Fruit fly (Drosophila melanogaster) whole organism, embryonic: ENCODE measurements around the gene CG42263.
A peak's percentile ranks its signal among the peaks of the same experiment; 100 is the strongest.

Experiments used
- B-H2 ChIP-seq: fragments of 200-800 bp; sonication (Bioruptor generic); optimal IDR thresholded peaks from 2 replicates; lab custom pipeline; 2018; ENCODE audit warnings: missing biosample characterization, mild to moderate bottlenecking, missing genetic modification characterization
- Bgb ChIP-seq: fragments of 200-800 bp; sonication (Bioruptor generic); IDR thresholded peaks from 2 replicates; pipeline ENCODE4 v1.3.6; 2022; ENCODE audit warnings: missing biosample characterization, missing genetic modification characterization; ENCODE audit not compliant: partially characterized antibody
- CG11085 ChIP-seq: fragments of 200-800 bp; sonication (Bioruptor generic); IDR thresholded peaks from 2 replicates; pipeline ENCODE4 v1.3.6; 2022; ENCODE audit warnings: missing biosample characterization, missing genetic modification characterization
- CG11093 ChIP-seq: fragments of 200-800 bp; sonication (Bioruptor generic); IDR thresholded peaks from 3 replicates; pipeline ENCODE4 v1.3.6; 2022; ENCODE audit warnings: missing biosample characterization, missing genetic modification characterization
- CG11398 ChIP-seq: fragments of 200-800 bp; sonication (Bioruptor generic); optimal IDR thresholded peaks from 2 replicates; lab custom pipeline; 2016; ENCODE audit warnings: missing biosample characterization, missing genetic modification characterization
- CG11504 ChIP-seq: fragments of 200-800 bp; sonication (Bioruptor generic); optimal IDR thresholded peaks from 3 replicates; lab custom pipeline; 2019; ENCODE audit warnings: missing biosample characterization, mild to moderate bottlenecking, missing genetic modification characterization, moderate library complexity
- CG12155 ChIP-seq: fragments of 200-800 bp; sonication (Bioruptor generic); optimal IDR thresholded peaks from 3 replicates; lab custom pipeline; 2016; ENCODE audit warnings: missing biosample characterization, missing genetic modification characterization
- CG12299 ChIP-seq: fragments of 200-800 bp; sonication (Bioruptor generic); optimal IDR thresholded peaks from 2 replicates; lab custom pipeline; 2018; ENCODE audit warnings: missing biosample characterization, mild to moderate bottlenecking, missing genetic modification characterization
- CG12659 ChIP-seq: fragments of 200-800 bp; sonication (Bioruptor generic); optimal IDR thresholded peaks from 3 replicates; lab custom pipeline; 2017; ENCODE audit warnings: mild to moderate bottlenecking, missing biosample characterization, missing genetic modification reagents, missing genetic modification characterization
- CG12744 ChIP-seq: fragments of 200-800 bp; sonication (Bioruptor generic); optimal IDR thresholded peaks from 2 replicates; lab custom pipeline; 2016; ENCODE audit warnings: missing biosample characterization, missing genetic modification characterization
- CG1602 ChIP-seq: fragments of 200-800 bp; sonication (Bioruptor generic); optimal IDR thresholded peaks from 3 replicates; lab custom pipeline; 2016; ENCODE audit warnings: missing biosample characterization, missing genetic modification characterization
- CG16779 ChIP-seq: fragments of 200-800 bp; sonication (Bioruptor generic); IDR thresholded peaks from 2 replicates; pipeline ENCODE4 v1.3.6; 2022; ENCODE audit warnings: missing biosample characterization, missing genetic modification characterization
- CG17186 ChIP-seq: fragments of 200-800 bp; sonication (Bioruptor generic); optimal IDR thresholded peaks from 3 replicates; lab custom pipeline; 2017; ENCODE audit warnings: missing biosample characterization, missing genetic modification reagents, missing genetic modification characterization
- CG18619 ChIP-seq: fragments of 200-800 bp; sonication (Bioruptor generic); optimal IDR thresholded peaks from 3 replicates; lab custom pipeline; 2017; ENCODE audit warnings: missing biosample characterization, mild to moderate bottlenecking, missing genetic modification characterization
- CG31365 ChIP-seq: fragments of 200-800 bp; sonication (Bioruptor generic); optimal IDR thresholded peaks from 2 replicates; lab custom pipeline; 2018; ENCODE audit warnings: missing biosample characterization, mild to moderate bottlenecking, missing genetic modification characterization
- CG4424 ChIP-seq: fragments of 200-800 bp; sonication (Bioruptor generic); optimal IDR thresholded peaks from 3 replicates; lab custom pipeline; 2016; ENCODE audit warnings: missing biosample characterization, missing genetic modification characterization
- CG5245 ChIP-seq: fragments of 200-800 bp; sonication (Bioruptor generic); optimal IDR thresholded peaks from 3 replicates; lab custom pipeline; 2016; ENCODE audit warnings: missing biosample characterization, missing genetic modification characterization
- CG8089 ChIP-seq: fragments of 200-800 bp; sonication (Bioruptor generic); optimal IDR thresholded peaks from 3 replicates; lab custom pipeline; 2016; ENCODE audit warnings: missing biosample characterization, missing genetic modification characterization
- CG8290 ChIP-seq, 3 experiments: fragments of 200-800 bp; sonication (Bioruptor generic); optimal IDR thresholded peaks; 2 replicates each; lab custom pipeline; 2016 to 2019; ENCODE audit warnings: missing biosample characterization in 3 of 3, missing genetic modification characterization in 3 of 3, mild to moderate bottlenecking in 2 of 3, moderate library complexity in 1 of 3
- CrebB ChIP-seq: fragments of 200-800 bp; sonication (Bioruptor generic); optimal IDR thresholded peaks from 3 replicates; lab custom pipeline; 2018; ENCODE audit warnings: missing biosample characterization, mild to moderate bottlenecking, missing genetic modification characterization
- Dbx ChIP-seq: fragments of 200-800 bp; sonication (Bioruptor generic); IDR thresholded peaks from 3 replicates; pipeline ENCODE4 v1.3.6; 2022; ENCODE audit warnings: missing biosample characterization, missing genetic modification characterization
- E2f1 ChIP-seq: fragments of 200-800 bp; sonication (Bioruptor generic); IDR thresholded peaks from 2 replicates; pipeline ENCODE4 v1.3.6; 2022; ENCODE audit warnings: missing biosample characterization, missing genetic modification characterization
- Eip74EF ChIP-seq, 2 experiments: fragments of 200-800 bp in 1 of 2; fragments of >200 bp in 1 of 2; sonication (Bioruptor generic) in 1 of 2; optimal IDR thresholded peaks; 2 replicates each; lab custom pipeline; 2017 to 2019; ENCODE audit warnings: missing biosample characterization in 2 of 2, missing genetic modification characterization in 2 of 2, mild to moderate bottlenecking in 1 of 2, moderate library complexity in 1 of 2
- Elba2 ChIP-seq: fragments of 200-800 bp; sonication (Bioruptor generic); optimal IDR thresholded peaks from 3 replicates; lab custom pipeline; 2016; ENCODE audit warnings: missing biosample characterization, missing genetic modification characterization
- Hr3 ChIP-seq: fragments of 200-800 bp; sonication (Bioruptor generic); optimal IDR thresholded peaks from 3 replicates; lab custom pipeline; 2016; ENCODE audit warnings: missing biosample characterization, missing genetic modification characterization
- Jarid2 ChIP-seq: fragments of 200-800 bp; sonication (Bioruptor generic); optimal IDR thresholded peaks from 3 replicates; lab custom pipeline; 2017; ENCODE audit warnings: mild to moderate bottlenecking, missing biosample characterization, missing genetic modification reagents, missing genetic modification characterization
- Max ChIP-seq: fragments of 200-800 bp; sonication (Bioruptor generic); optimal IDR thresholded peaks from 2 replicates; lab custom pipeline; 2016; ENCODE audit warnings: missing biosample characterization, mild to moderate bottlenecking, missing genetic modification characterization
- PHDP ChIP-seq: fragments of 200-800 bp; sonication (Bioruptor generic); optimal IDR thresholded peaks from 3 replicates; lab custom pipeline; 2018; ENCODE audit warnings: missing biosample characterization, mild to moderate bottlenecking, missing genetic modification characterization, moderate library complexity
- Side ChIP-seq: fragments of 200-800 bp; sonication (Bioruptor generic); optimal IDR thresholded peaks from 2 replicates; lab custom pipeline; 2016; ENCODE audit warnings: missing biosample characterization, missing genetic modification characterization
- Stat92E ChIP-seq, 3 experiments: fragments of >200 bp in 2 of 3; fragments of 200-800 bp in 1 of 3; sonication (Bioruptor generic) in 1 of 3; optimal IDR thresholded peaks; 2 replicates each; lab custom pipeline; 2017 to 2019; ENCODE audit warnings: missing biosample characterization in 3 of 3, missing genetic modification characterization in 3 of 3, mild to moderate bottlenecking in 1 of 3, moderate library complexity in 1 of 3
- Vsx1 ChIP-seq: fragments of 200-800 bp; sonication (Bioruptor generic); optimal IDR thresholded peaks from 2 replicates; lab custom pipeline; 2017; ENCODE audit warnings: missing biosample characterization, mild to moderate bottlenecking, missing genetic modification characterization, missing genetic modification reagents
- ac ChIP-seq: fragments of 200-800 bp; sonication (Bioruptor generic); optimal IDR thresholded peaks from 3 replicates; lab custom pipeline; 2017; ENCODE audit warnings: missing biosample characterization, mild to moderate bottlenecking, missing genetic modification characterization
- amos ChIP-seq: fragments of 200-800 bp; sonication (Bioruptor generic); IDR thresholded peaks from 2 replicates; pipeline ENCODE4 v1.3.6; 2022; ENCODE audit warnings: missing biosample characterization, missing genetic modification characterization; ENCODE audit not compliant: partially characterized antibody
- bigmax ChIP-seq: fragments of 200-800 bp; sonication (Bioruptor generic); optimal IDR thresholded peaks from 2 replicates; lab custom pipeline; 2018; ENCODE audit warnings: missing biosample characterization, mild to moderate bottlenecking, missing genetic modification characterization
- fd64A ChIP-seq: fragments of 200-800 bp; sonication (Bioruptor generic); optimal IDR thresholded peaks from 3 replicates; lab custom pipeline; 2018; ENCODE audit warnings: missing biosample characterization, mild to moderate bottlenecking, missing genetic modification characterization
- fd96Cb ChIP-seq: fragments of 200-800 bp; sonication (Bioruptor generic); optimal IDR thresholded peaks from 2 replicates; lab custom pipeline; 2018; ENCODE audit warnings: missing biosample characterization, mild to moderate bottlenecking, missing genetic modification characterization, moderate library complexity
- gem ChIP-seq: fragments of 200-800 bp; sonication (Bioruptor generic); optimal IDR thresholded peaks from 2 replicates; lab custom pipeline; 2019; ENCODE audit warnings: missing biosample characterization, mild to moderate bottlenecking, missing genetic modification characterization, moderate library complexity
- gt ChIP-seq: fragments of 200-800 bp; sonication (Bioruptor generic); IDR thresholded peaks from 2 replicates; pipeline ENCODE4 v1.3.6; 2022; ENCODE audit warnings: missing biosample characterization, missing genetic modification characterization
- ind ChIP-seq: fragments of 200-800 bp; sonication (Bioruptor generic); optimal IDR thresholded peaks from 3 replicates; lab custom pipeline; 2016; ENCODE audit warnings: missing biosample characterization, missing genetic modification characterization
- lov ChIP-seq, 2 experiments: fragments of 200-800 bp in 1 of 2; fragments of >200 bp in 1 of 2; sonication (Bioruptor generic) in 1 of 2; IDR thresholded peaks in 1 of 2; optimal IDR thresholded peaks in 1 of 2; 2 replicates in 1 of 2; 3 replicates in 1 of 2; pipeline versions ENCODE4 v1.3.6 to Lab custom; 2017 to 2022; ENCODE audit warnings: missing biosample characterization in 1 of 2, missing genetic modification characterization in 1 of 2
- luna ChIP-seq: fragments of 200-800 bp; sonication (Bioruptor generic); optimal IDR thresholded peaks from 2 replicates; lab custom pipeline; 2016; ENCODE audit warnings: missing biosample characterization, missing genetic modification characterization
- maf-S ChIP-seq: fragments of 200-800 bp; sonication (Bioruptor generic); optimal IDR thresholded peaks from 2 replicates; lab custom pipeline; 2016; ENCODE audit warnings: missing biosample characterization, missing genetic modification characterization
- oc ChIP-seq: fragments of 200-800 bp; sonication (Bioruptor generic); optimal IDR thresholded peaks from 2 replicates; lab custom pipeline; 2018; ENCODE audit warnings: missing biosample characterization, mild to moderate bottlenecking, missing genetic modification characterization, moderate library complexity
- pita ChIP-seq: fragments of 200-800 bp; sonication (Bioruptor generic); optimal IDR thresholded peaks from 2 replicates; lab custom pipeline; 2017; ENCODE audit warnings: missing biosample characterization, mild to moderate bottlenecking, missing genetic modification characterization
- schlank ChIP-seq: fragments of 200-800 bp; sonication (Bioruptor generic); optimal IDR thresholded peaks from 2 replicates; lab custom pipeline; 2018; ENCODE audit warnings: missing biosample characterization, mild to moderate bottlenecking, missing genetic modification characterization
- sqz ChIP-seq: fragments of 200-800 bp; sonication (Bioruptor generic); optimal IDR thresholded peaks from 3 replicates; lab custom pipeline; 2018; ENCODE audit warnings: missing biosample characterization, mild to moderate bottlenecking, missing genetic modification characterization
- tio ChIP-seq: fragments of 200-800 bp; sonication (Bioruptor generic); optimal IDR thresholded peaks from 2 replicates; lab custom pipeline; 2017; ENCODE audit warnings: missing biosample characterization, missing genetic modification characterization, inconsistent platforms
- unpg ChIP-seq: fragments of 200-800 bp; sonication (Bioruptor generic); optimal IDR thresholded peaks from 3 replicates; lab custom pipeline; 2018; ENCODE audit warnings: missing biosample characterization, mild to moderate bottlenecking, missing genetic modification characterization, moderate library complexity
- vfl ChIP-seq: fragments of 200-800 bp; sonication (Bioruptor generic); optimal IDR thresholded peaks from 2 replicates; lab custom pipeline; 2016; ENCODE audit warnings: missing biosample characterization, missing genetic modification characterization
- zf30C ChIP-seq: fragments of 200-800 bp; sonication (Bioruptor generic); optimal IDR thresholded peaks from 3 replicates; lab custom pipeline; 2018; ENCODE audit warnings: missing biosample characterization, mild to moderate bottlenecking, missing genetic modification characterization

Gene CG42263

dm6 chr3L:19910054-19910414 is 45.6 kb downstream of the CG42263 start, which contains the start of the genes Mi-2 and Prp3 (continued):
- TF ChIP-seq Hr3 (GFP tag; lab: Kevin White, UChicago) (no peak), tio (no peak), Dbx (GFP tag; lab: Robert Waterston, UW) (no peak), Jarid2 (GFP tag; lab: Kevin White, UChicago) (no peak), ind (GFP tag; lab: Kevin White, UChicago) (no peak), CG5245 (GFP tag; lab: Kevin White, UChicago) (no peak), gt (GFP tag; lab: Robert Waterston, UW) (no peak), luna (GFP tag; lab: Kevin White, UChicago) (no peak), PHDP (tag; lab: Kevin White, UChicago) (no peak), CG8290 (GFP tag; optimal IDR thresholded peaks at IDR 0.05; lab: Kevin White, UChicago) (no peak), CG8290 (tag; optimal IDR thresholded peaks at IDR 0.05; lab: Kevin White, UChicago) (peak in 1 of 2 experiments; percentile 12), schlank (tag; lab: Kevin White, UChicago) (no peak), gem (tag; lab: Kevin White, UChicago) (no peak), unpg (GFP tag; lab: Kevin White, UChicago) (no peak), Vsx1 (GFP tag; lab: Kevin White, UChicago) (no peak), zf30C (GFP tag; lab: Kevin White, UChicago) (peak; percentile 64), pita (GFP tag; lab: Kevin White, UChicago) (no peak), CG11093 (GFP tag; lab: Robert Waterston, UW) (no peak), CG12659 (GFP tag; lab: Kevin White, UChicago) (peak; percentile 88), B-H2 (GFP tag; lab: Kevin White, UChicago) (peak; percentile 57), CG17186 (GFP tag; lab: Kevin White, UChicago) (peak; percentile 23), CG12744 (GFP tag; lab: Kevin White, UChicago) (no peak), CG12299 (tag; lab: Kevin White, UChicago) (peak; percentile 69), fd96Cb (tag; lab: Kevin White, UChicago) (no peak), maf-S (GFP tag; lab: Kevin White, UChicago) (no peak), CG31365 (no peak), E2f1 (0 out of 2 replicates have a peak, but pooled peaks have one; percentile 14), CG11085 (GFP tag; lab: Robert Waterston, UW) (no peak), fd64A (no peak), CG4424 (GFP tag; lab: Kevin White, UChicago) (no peak), Elba2 (GFP tag; lab: Kevin White, UChicago) (no peak), CG16779 (GFP tag; lab: Robert Waterston, UW) (no peak), CG18619 (GFP tag; lab: Kevin White, UChicago) (no peak), CG12155 (GFP tag; lab: Kevin White, UChicago) (no peak), lov (optimal IDR thresholded peaks at IDR 0.05; lab: Kevin White, UChicago) (no peak), lov (GFP tag; IDR thresholded peaks at IDR 0.05; lab: Robert Waterston, UW) (no peak), vfl (no peak), Side (no peak), CG8089 (GFP tag; lab: Kevin White, UChicago) (no peak), Eip74EF (GFP tag; optimal IDR thresholded peaks at IDR 0.05; lab: Kevin White, UChicago) (no peak), sqz (GFP tag; lab: Kevin White, UChicago) (no peak), oc (tag; lab: Kevin White, UChicago) (peak; percentile 1), Stat92E (GFP tag; optimal IDR thresholded peaks at IDR 0.05; lab: Kevin White, UChicago) (peak in 1 of 3 experiments; percentile 93), CG11398 (GFP tag; lab: Kevin White, UChicago) (no peak), CG1602 (GFP tag; lab: Kevin White, UChicago) (no peak), ac (no peak), Max (GFP tag; lab: Kevin White, UChicago) (peak; percentile 11), Bgb (GFP tag; lab: Robert Waterston, UW) (peak; percentile 53; the same call in 1 of the 2 replicates), amos (peak; percentile 37; the same call in 1 of the 2 replicates), CrebB (tag; lab: Kevin White, UChicago) (no peak), bigmax (GFP tag; lab: Kevin White, UChicago) (no peak), CG11504 (tag; lab: Kevin White, UChicago) (no peak)
